ENCODE assay signal across 1 fruit fly cellular context in the genomic region with DNA sequence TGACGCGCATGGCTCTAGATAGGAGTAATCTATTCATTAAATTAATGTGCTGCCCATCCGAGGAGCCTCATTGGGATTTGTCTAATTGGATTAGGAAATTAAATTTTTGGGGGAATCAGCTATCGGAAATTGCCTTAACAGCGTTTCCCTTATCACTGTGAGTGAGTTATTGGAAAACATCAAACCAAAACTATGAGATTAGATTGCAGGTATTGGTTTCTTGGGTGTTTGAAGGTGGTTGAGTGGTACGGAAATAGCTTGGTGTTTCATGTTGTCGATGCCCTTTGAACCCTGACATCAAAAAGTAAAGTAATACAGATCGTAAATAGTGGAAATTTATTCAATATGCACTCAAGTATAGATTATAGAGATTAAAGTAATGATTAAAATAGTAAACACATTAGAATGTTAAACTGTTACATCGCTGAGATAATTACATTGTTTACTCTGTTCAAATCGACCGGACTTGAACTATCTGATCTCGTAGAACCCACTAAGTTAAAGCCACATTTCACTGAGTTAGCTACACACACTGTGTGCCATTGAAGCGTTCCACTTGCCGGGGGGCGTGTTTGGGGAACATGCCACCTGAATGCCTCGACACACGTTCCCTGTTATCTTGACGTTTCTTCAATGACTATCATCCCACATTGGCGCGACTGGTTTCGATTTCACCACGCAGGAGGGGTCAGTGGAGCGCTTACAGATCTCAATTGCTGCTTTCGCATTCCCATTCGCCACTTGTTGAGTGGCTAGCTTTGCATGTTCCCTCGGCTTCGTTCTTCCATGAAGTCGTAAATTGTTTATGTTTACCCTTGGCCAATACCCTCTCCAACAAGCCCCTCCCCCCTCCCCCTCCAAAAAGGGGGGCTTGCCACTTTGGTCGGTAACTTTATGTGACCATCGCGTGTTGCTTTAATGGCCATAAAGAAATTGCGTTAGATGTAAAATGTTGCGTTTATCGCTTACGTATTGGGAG.
TF ChIP-seq lines count a peak whose summit lies in the region.

No protein-coding gene starts in this region.

TF ChIP-seq in whole organism, embryonic, 481 proteins besides CTCF, POLR2A, EP300 and RAD21 (continued from another document and continues in another):
- TF ChIP-seq sd (tag; optimal IDR thresholded peaks at IDR 0.05; lab: Kevin White, UChicago) (peak; percentile 36), CG2116 (GFP tag; optimal IDR thresholded peaks at IDR 0.05; lab: Kevin White, UChicago) (no peak), gsb-n (tag; optimal IDR thresholded peaks at IDR 0.05; lab: Kevin White, UChicago) (no peak), eyg (GFP tag; optimal IDR thresholded peaks at IDR 0.05; lab: Kevin White, UChicago) (no peak), hth (optimal IDR thresholded peaks at IDR 0.05; lab: Kevin White, UChicago) (no peak), sug (tag; optimal IDR thresholded peaks at IDR 0.05; lab: Kevin White, UChicago) (peak; percentile 59), CG17802 (tag; optimal IDR thresholded peaks at IDR 0.05; lab: Kevin White, UChicago) (no peak), CG4707 (GFP tag; optimal IDR thresholded peaks at IDR 0.05; lab: Kevin White, UChicago) (no peak), CG4617 (GFP tag; optimal IDR thresholded peaks at IDR 0.05; lab: Kevin White, UChicago; ENCODE audit: borderline replicate concordance) (no peak), Ssrp (tag; optimal IDR thresholded peaks at IDR 0.05; lab: Kevin White, UChicago) (no peak), grau (tag; optimal IDR thresholded peaks at IDR 0.05; lab: Kevin White, UChicago) (no peak), HLHmδ (GFP tag; optimal IDR thresholded peaks at IDR 0.05; lab: Kevin White, UChicago) (no peak), Drgx (GFP tag; IDR thresholded peaks at IDR 0.05; lab: Robert Waterston, UW) (peak; percentile 17; the same call in 1 of the 2 replicates), CG7786 (GFP tag; optimal IDR thresholded peaks at IDR 0.05; lab: Kevin White, UChicago) (no peak), fru (optimal IDR thresholded peaks at IDR 0.05; lab: Kevin White, UChicago) (no peak), CG15514 (GFP tag; optimal IDR thresholded peaks at IDR 0.05; lab: Kevin White, UChicago) (no peak), insv (GFP tag; optimal IDR thresholded peaks at IDR 0.05; lab: Kevin White, UChicago) (no peak), CG10267 (tag; optimal IDR thresholded peaks at IDR 0.05; lab: Kevin White, UChicago) (no peak), chinmo (GFP tag; IDR thresholded peaks at IDR 0.05; lab: Robert Waterston, UW; ENCODE audit: partially characterized antibody) (peak; percentile 56; the same call in 2 of the 4 replicates), wor (GFP tag; IDR thresholded peaks at IDR 0.05; lab: Robert Waterston, UW) (no peak), ssp (GFP tag; IDR thresholded peaks at IDR 0.05; lab: Robert Waterston, UW) (no peak), NK7.1 (GFP tag; optimal IDR thresholded peaks at IDR 0.05; lab: Kevin White, UChicago) (no peak), Dfd (GFP tag; optimal IDR thresholded peaks at IDR 0.05; lab: Kevin White, UChicago) (no peak), sens (GFP tag; lab: Kevin White, UChicago) (peak; percentile 13), Mrtf (GFP tag; IDR thresholded peaks at IDR 0.05; lab: Robert Waterston, UW) (no peak), Nf-YC (tag; optimal IDR thresholded peaks at IDR 0.05; lab: Kevin White, UChicago) (no peak), pnt (GFP tag; optimal IDR thresholded peaks at IDR 0.05; lab: Kevin White, UChicago) (no peak), Oaz (GFP tag; IDR thresholded peaks at IDR 0.05; lab: Robert Waterston, UW) (no peak), CG1832 (GFP tag; optimal IDR thresholded peaks at IDR 0.05; lab: Kevin White, UChicago) (no peak), CG8944 (GFP tag; optimal IDR thresholded peaks at IDR 0.05; lab: Kevin White, UChicago) (no peak), E2f2 (GFP tag; IDR thresholded peaks at IDR 0.05; lab: Robert Waterston, UW) (no peak), CG14441 (GFP tag; IDR thresholded peaks at IDR 0.05; lab: Robert Waterston, UW) (no peak), Kr (GFP tag; optimal IDR thresholded peaks at IDR 0.05; lab: Kevin White, UChicago) (no peak), CHES-1-like (GFP tag; optimal IDR thresholded peaks at IDR 0.05; lab: Kevin White, UChicago) (peak; percentile 14), crc (GFP tag; optimal IDR thresholded peaks at IDR 0.05; lab: Kevin White, UChicago) (no peak), CG16779 (GFP tag; IDR thresholded peaks at IDR 0.05; lab: Robert Waterston, UW) (no peak), crp (GFP tag; optimal IDR thresholded peaks at IDR 0.05; lab: Kevin White, UChicago) (no peak), cwo (GFP tag; optimal IDR thresholded peaks at IDR 0.05; lab: Kevin White, UChicago) (peak; percentile 9), CG33213 (GFP tag; optimal IDR thresholded peaks at IDR 0.05; lab: Kevin White, UChicago) (no peak), CG14667 (GFP tag; IDR thresholded peaks at IDR 0.05; lab: Robert Waterston, UW) (no peak), nerfin-1 (tag; optimal IDR thresholded peaks at IDR 0.05; lab: Kevin White, UChicago) (no peak), twi (tag; optimal IDR thresholded peaks at IDR 0.05; lab: Kevin White, UChicago) (no peak), rib (GFP tag; IDR thresholded peaks at IDR 0.05; lab: Robert Waterston, UW) (no peak), Eip74EF (GFP tag; optimal IDR thresholded peaks at IDR 0.05; lab: Kevin White, UChicago) (peak in 1 of 2 experiments; percentile 19), Stat92E (GFP tag; optimal IDR thresholded peaks at IDR 0.05; lab: Kevin White, UChicago) (no peak), eve (GFP tag; optimal IDR thresholded peaks at IDR 0.05; lab: Kevin White, UChicago) (peak in 1 of 2 experiments; percentile 35), CG10209 (GFP tag; optimal IDR thresholded peaks at IDR 0.05; lab: Kevin White, UChicago) (peak; percentile 9), Doc2 (GFP tag; IDR thresholded peaks at IDR 0.05; lab: Robert Waterston, UW) (no peak), CG43689 (GFP tag; IDR thresholded peaks at IDR 0.05; lab: Robert Waterston, UW) (no peak), CG7556 (GFP tag; optimal IDR thresholded peaks at IDR 0.05; lab: Kevin White, UChicago) (no peak), Ets97D (GFP tag; optimal IDR thresholded peaks at IDR 0.05; lab: Kevin White, UChicago) (no peak), MESR4 (GFP tag; optimal IDR thresholded peaks at IDR 0.05; lab: Kevin White, UChicago) (no peak), CG2120 (GFP tag; optimal IDR thresholded peaks at IDR 0.05; lab: Kevin White, UChicago) (peak; percentile 25), al (GFP tag; IDR thresholded peaks at IDR 0.05; lab: Robert Waterston, UW) (no peak), CG33557 (GFP tag; optimal IDR thresholded peaks at IDR 0.05; lab: Kevin White, UChicago) (no peak), CG12299 (tag; optimal IDR thresholded peaks at IDR 0.05; lab: Kevin White, UChicago) (no peak), bbx (GFP tag; IDR thresholded peaks at IDR 0.05; lab: Robert Waterston, UW; ENCODE audit: partially characterized antibody) (no peak), Abd-B (GFP tag; optimal IDR thresholded peaks at IDR 0.05; lab: Kevin White, UChicago) (peak; percentile 42), CG9437 (GFP tag; optimal IDR thresholded peaks at IDR 0.05; lab: Kevin White, UChicago) (no peak), CG12071 (GFP tag; optimal IDR thresholded peaks at IDR 0.05; lab: Kevin White, UChicago) (no peak), tx (GFP tag; optimal IDR thresholded peaks at IDR 0.05; lab: Kevin White, UChicago) (no peak), Scr (GFP tag; IDR thresholded peaks at IDR 0.05; lab: Robert Waterston, UW; ENCODE audit: partially characterized antibody) (no peak), NC2β (GFP tag; optimal IDR thresholded peaks at IDR 0.05; lab: Kevin White, UChicago) (no peak), CG15269 (tag; optimal IDR thresholded peaks at IDR 0.05; lab: Kevin White, UChicago) (peak; percentile 2), Antp (GFP tag; optimal IDR thresholded peaks at IDR 0.05; lab: Kevin White, UChicago) (no peak), Hand (GFP tag; optimal IDR thresholded peaks at IDR 0.05; lab: Kevin White, UChicago) (no peak), CG30020 (tag; optimal IDR thresholded peaks at IDR 0.05; lab: Kevin White, UChicago) (no peak), CG8290 (GFP tag; optimal IDR thresholded peaks at IDR 0.05; lab: Kevin White, UChicago) (no peak), CG8290 (tag; optimal IDR thresholded peaks at IDR 0.05; lab: Kevin White, UChicago) (no peak), CG5245 (GFP tag; optimal IDR thresholded peaks at IDR 0.05; lab: Kevin White, UChicago) (no peak), scrt (GFP tag; optimal IDR thresholded peaks at IDR 0.05; lab: Kevin White, UChicago) (peak; percentile 61), CG7963 (GFP tag; IDR thresholded peaks at IDR 0.05; lab: Robert Waterston, UW; ENCODE audit: partially characterized antibody) (no peak), CG12219 (GFP tag; optimal IDR thresholded peaks at IDR 0.05; lab: Kevin White, UChicago) (no peak), CG14860 (GFP tag; IDR thresholded peaks at IDR 0.05; lab: Robert Waterston, UW; ENCODE audit: partially characterized antibody) (no peak), CG4854 (GFP tag; optimal IDR thresholded peaks at IDR 0.05; lab: Kevin White, UChicago) (no peak), repo (GFP tag; optimal IDR thresholded peaks at IDR 0.05; lab: Kevin White, UChicago) (no peak), zen2 (GFP tag; IDR thresholded peaks at IDR 0.05; lab: Robert Waterston, UW; ENCODE audit: partially characterized antibody) (no peak), Atf3 (GFP tag; optimal IDR thresholded peaks at IDR 0.05; lab: Kevin White, UChicago) (no peak), CG11696 (GFP tag; IDR thresholded peaks at IDR 0.05; lab: Robert Waterston, UW) (no peak), CG10654 (GFP tag; optimal IDR thresholded peaks at IDR 0.05; lab: Kevin White, UChicago) (no peak), HHEX (GFP tag; optimal IDR thresholded peaks at IDR 0.05; lab: Kevin White, UChicago) (peak; percentile 28), CG6689 (GFP tag; IDR thresholded peaks at IDR 0.05; lab: Robert Waterston, UW) (0 out of 2 replicates have a peak, but pooled peaks have one; percentile 8), CG32532 (GFP tag; IDR thresholded peaks at IDR 0.05; lab: Robert Waterston, UW) (peak; percentile 19; the same call in 1 of the 2 replicates), CG7357 (GFP tag; IDR thresholded peaks at IDR 0.05; lab: Robert Waterston, UW) (no peak), CG12391 (tag; optimal IDR thresholded peaks at IDR 0.05; lab: Kevin White, UChicago) (no peak), amos (GFP tag; IDR thresholded peaks at IDR 0.05; lab: Robert Waterston, UW; ENCODE audit: partially characterized antibody) (no peak), gcm (GFP tag; optimal IDR thresholded peaks at IDR 0.05; lab: Kevin White, UChicago) (no peak), grn (GFP tag; optimal IDR thresholded peaks at IDR 0.05; lab: Kevin White, UChicago) (peak; percentile 58), pum (GFP tag; optimal IDR thresholded peaks at IDR 0.05; lab: Kevin White, UChicago) (no peak), onecut (GFP tag; IDR thresholded peaks at IDR 0.05; lab: Robert Waterston, UW) (no peak), Lpt (GFP tag; optimal IDR thresholded peaks at IDR 0.05; lab: Kevin White, UChicago) (no peak), peb (GFP tag; IDR thresholded peaks at IDR 0.05; lab: Robert Waterston, UW) (no peak), crol (GFP tag; IDR thresholded peaks at IDR 0.05; lab: Robert Waterston, UW) (peak; percentile 85), croc (GFP tag; conservative IDR thresholded peaks at IDR 0.05; lab: Robert Waterston, UW) (no peak), CG34376 (GFP tag; optimal IDR thresholded peaks at IDR 0.05; lab: Kevin White, UChicago) (peak; percentile 84), CG10431 (GFP tag; optimal IDR thresholded peaks at IDR 0.05; lab: Kevin White, UChicago) (no peak), CG7372 (GFP tag; IDR thresholded peaks at IDR 0.05; lab: Robert Waterston, UW) (no peak), bcd (GFP tag; optimal IDR thresholded peaks at IDR 0.05; lab: Kevin White, UChicago) (no peak), CG7745 (tag; optimal IDR thresholded peaks at IDR 0.05; lab: Kevin White, UChicago) (no peak), CG1602 (GFP tag; optimal IDR thresholded peaks at IDR 0.05; lab: Kevin White, UChicago) (no peak), CG8089 (GFP tag; optimal IDR thresholded peaks at IDR 0.05; lab: Kevin White, UChicago) (no peak), disco-r (GFP tag; optimal IDR thresholded peaks at IDR 0.05; lab: Kevin White, UChicago) (no peak), CG4282 (GFP tag; optimal IDR thresholded peaks at IDR 0.05; lab: Kevin White, UChicago) (no peak), H15 (GFP tag; IDR thresholded peaks at IDR 0.05; lab: Robert Waterston, UW) (no peak), Max (GFP tag; optimal IDR thresholded peaks at IDR 0.05; lab: Kevin White, UChicago) (no peak), Hmx (GFP tag; optimal IDR thresholded peaks at IDR 0.05; lab: Kevin White, UChicago) (no peak), Hey (tag; optimal IDR thresholded peaks at IDR 0.05; lab: Kevin White, UChicago) (peak; percentile 11), lmd (GFP tag; IDR thresholded peaks at IDR 0.05; lab: Robert Waterston, UW) (no peak), Adf1 (GFP tag; IDR thresholded peaks at IDR 0.05; lab: Robert Waterston, UW) (no peak), Jarid2 (GFP tag; optimal IDR thresholded peaks at IDR 0.05; lab: Kevin White, UChicago) (no peak), CG1233 (GFP tag; optimal IDR thresholded peaks at IDR 0.05; lab: Kevin White, UChicago) (no peak), CG3847 (GFP tag; IDR thresholded peaks at IDR 0.05; lab: Robert Waterston, UW) (no peak), ftz-f1 (GFP tag; optimal IDR thresholded peaks at IDR 0.05; lab: Kevin White, UChicago) (peak; percentile 30), Hr39 (optimal IDR thresholded peaks at IDR 0.05; lab: Kevin White, UChicago) (no peak), CG13287 (GFP tag; IDR thresholded peaks at IDR 0.05; lab: Robert Waterston, UW; ENCODE audit: partially characterized antibody) (no peak), Hr78 (GFP tag; optimal IDR thresholded peaks at IDR 0.05; lab: Kevin White, UChicago) (peak in 1 of 2 experiments; percentile 97), CG32767 (GFP tag; IDR thresholded peaks at IDR 0.05; lab: Robert Waterston, UW) (no peak), otp (GFP tag; IDR thresholded peaks at IDR 0.05; lab: Robert Waterston, UW) (0 out of 3 replicates have a peak, but pooled peaks have one; percentile 32), ATbp (GFP tag; optimal IDR thresholded peaks at IDR 0.05; lab: Kevin White, UChicago) (peak; percentile 21), Hsf (GFP tag; optimal IDR thresholded peaks at IDR 0.05; lab: Kevin White, UChicago) (no peak), D (optimal IDR thresholded peaks at IDR 0.05; lab: Kevin White, UChicago) (no peak), D (GFP tag; optimal IDR thresholded peaks at IDR 0.05; lab: Kevin White, UChicago) (no peak), CG12769 (tag; optimal IDR thresholded peaks at IDR 0.05; lab: Kevin White, UChicago) (peak; percentile 20), CG16815 (GFP tag; optimal IDR thresholded peaks at IDR 0.05; lab: Kevin White, UChicago) (no peak)
